Fruit fly (Drosophila melanogaster) whole organism, prepupa: ENCODE results near the gene ohgt.

Experiments
- CG10669 ChIP-seq: fragments of 200-800 bp; sonication (Bioruptor generic); optimal IDR thresholded peaks from 3 replicates; lab custom pipeline; 2018; ENCODE audit warnings: missing biosample characterization, mild to moderate bottlenecking, missing genetic modification characterization, moderate library complexity
- CG16779 ChIP-seq: fragments of 200-800 bp; sonication (Bioruptor generic); optimal IDR thresholded peaks from 3 replicates; lab custom pipeline; 2017; ENCODE audit warnings: missing biosample characterization, mild to moderate bottlenecking, missing genetic modification characterization
- CG6854 ChIP-seq: fragments of 200-800 bp; sonication (Bioruptor generic); optimal IDR thresholded peaks from 2 replicates; lab custom pipeline; 2017; ENCODE audit warnings: missing biosample characterization, mild to moderate bottlenecking, missing genetic modification characterization
- CG8319 ChIP-seq: fragments of 200-800 bp; sonication (Bioruptor generic); optimal IDR thresholded peaks from 3 replicates; lab custom pipeline; 2016; ENCODE audit warnings: missing biosample characterization, missing genetic modification characterization
- CG9139 ChIP-seq: fragments of 200-800 bp; sonication (Bioruptor generic); optimal IDR thresholded peaks from 3 replicates; lab custom pipeline; 2017; ENCODE audit warnings: missing biosample characterization, mild to moderate bottlenecking, missing genetic modification characterization
- Hr39 ChIP-seq: fragments of 200-800 bp; sonication (Bioruptor generic); optimal IDR thresholded peaks from 2 replicates; lab custom pipeline; 2016; ENCODE audit warnings: missing biosample characterization, missing genetic modification characterization
- Smox ChIP-seq: fragments of 200-800 bp; sonication (Bioruptor generic); optimal IDR thresholded peaks from 3 replicates; lab custom pipeline; 2016; ENCODE audit warnings: missing biosample characterization, missing genetic modification characterization
- Sox102F ChIP-seq: fragments of 200-800 bp; sonication (Bioruptor generic); optimal IDR thresholded peaks from 2 replicates; lab custom pipeline; 2016; ENCODE audit warnings: missing biosample characterization, mild to moderate bottlenecking, missing genetic modification characterization
- Sox14 ChIP-seq: fragments of 200-800 bp; sonication (Bioruptor generic); optimal IDR thresholded peaks from 3 replicates; lab custom pipeline; 2016; ENCODE audit warnings: missing biosample characterization, missing genetic modification characterization
- vri ChIP-seq: fragments of 200-800 bp; sonication (Bioruptor generic); optimal IDR thresholded peaks from 3 replicates; lab custom pipeline; 2016; ENCODE audit warnings: missing biosample characterization, mild to moderate bottlenecking, missing genetic modification characterization

dm6 chr3R:10083077-10083476 lies 34.1 kb downstream of the ohgt start:
- TF ChIP-seq CG9139 (GFP tag; lab: Kevin White, UChicago): no peak
- TF ChIP-seq Sox14 (GFP tag; lab: Kevin White, UChicago): no peak
- TF ChIP-seq Smox (GFP tag; lab: Kevin White, UChicago): no peak
- no peak for TF ChIP-seq Hr39 (GFP tag; lab: Kevin White, UChicago)
- TF ChIP-seq CG10669 (GFP tag; lab: Kevin White, UChicago): no peak
- TF ChIP-seq vri: peak; percentile 37
- no peak for TF ChIP-seq CG16779
- TF ChIP-seq Sox102F (GFP tag; lab: Kevin White, UChicago): no peak
- no peak for TF ChIP-seq CG8319 (GFP tag; lab: Kevin White, UChicago)
- TF ChIP-seq CG6854: no peak
